Worm (Caenorhabditis elegans): ENCODE data around the gene unc-25.

DNA sequence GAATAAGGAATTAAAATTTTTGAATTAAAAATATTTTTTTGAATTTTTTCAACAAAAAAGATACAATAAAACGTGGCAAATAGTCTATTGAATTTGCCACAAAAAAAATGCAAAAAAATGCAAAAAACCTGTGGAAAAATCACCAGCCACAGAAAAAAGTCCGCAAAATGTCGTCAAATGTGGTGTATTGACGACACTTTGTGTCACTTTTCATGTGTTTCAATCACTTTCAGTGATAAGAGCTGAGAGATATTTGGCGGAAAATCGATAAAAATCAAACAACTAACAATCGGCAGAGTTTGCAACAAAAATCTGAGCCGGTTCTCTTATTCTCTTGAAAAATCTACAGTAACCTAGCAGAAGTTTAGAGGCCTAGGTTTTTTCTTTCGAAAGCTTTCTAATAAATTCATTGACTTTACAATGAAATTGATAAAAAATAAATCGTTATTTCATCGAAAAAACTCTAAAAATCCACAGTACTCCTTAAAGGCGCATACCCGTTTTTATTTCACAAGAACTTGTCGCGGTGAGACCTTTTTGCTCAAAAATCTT is 29.5 kb downstream of the unc-25 start:
- no peak for TF ChIP-seq mab-5 (tag; optimal IDR thresholded peaks at IDR 0.05)
- TF ChIP-seq zip-8 (tag; optimal IDR thresholded peaks at IDR 0.05), result no peak
- TF ChIP-seq sptf-1 (tag; optimal IDR thresholded peaks at IDR 0.05), result no peak
- no peak for TF ChIP-seq nhr-12 (tag; optimal IDR thresholded peaks at IDR 0.05)
- no peak for TF ChIP-seq nhr-237 (tag; optimal IDR thresholded peaks at IDR 0.05)
- TF ChIP-seq cnd-1 (tag; optimal IDR thresholded peaks at IDR 0.05), result no peak
- peak; percentile 40 for TF ChIP-seq lsy-2 (tag; optimal IDR thresholded peaks at IDR 0.05)
- no peak for TF ChIP-seq sem-2 (GFP tag; optimal IDR thresholded peaks at IDR 0.05)

Data from whole organism, mixed stage, embryonic.